Worm (Caenorhabditis elegans) whole organism, young adult: ENCODE data around the gene F10C2.5.

Experiments
- C06A6.2 ChIP-seq: fragments of 200-800 bp; sonication (Bioruptor generic); conservative IDR thresholded peaks from 2 replicates; pipeline ENCODE4 v1.3.6; 2022; ENCODE audit warnings: missing genetic modification characterization, missing compliant biosample characterization
- F22D6.2 ChIP-seq: sonication (generic microtip); optimal IDR thresholded peaks from 2 replicates; lab custom pipeline; 2016; ENCODE audit warnings: mild to moderate bottlenecking, missing genetic modification characterization, missing compliant biosample characterization
- F23B12.7 ChIP-seq: sonication (generic microtip); optimal IDR thresholded peaks from 2 replicates; lab custom pipeline; 2017; ENCODE audit warnings: missing genetic modification characterization, mild to moderate bottlenecking, missing compliant biosample characterization, antibody characterized with exemption, moderate library complexity; ENCODE audit not compliant: insufficient read depth
- F33H1.4 ChIP-seq: fragments of 200-800 bp; sonication (Bioruptor generic); IDR thresholded peaks from 2 replicates; pipeline ENCODE4 v1.3.6; 2022; ENCODE audit warnings: missing genetic modification reagents, missing genetic modification characterization, missing compliant biosample characterization
- F49E8.2 ChIP-seq: sonication (generic microtip); optimal IDR thresholded peaks from 3 replicates; lab custom pipeline; 2017; ENCODE audit warnings: missing genetic modification characterization, mild to moderate bottlenecking, missing compliant biosample characterization, antibody characterized with exemption, moderate library complexity; ENCODE audit not compliant: insufficient read depth
- F57A8.1 ChIP-seq: fragments of 200-800 bp; sonication (Bioruptor generic); optimal IDR thresholded peaks from 2 replicates; lab custom pipeline; 2018; ENCODE audit warnings: mild to moderate bottlenecking, missing genetic modification characterization, moderate library complexity, missing compliant biosample characterization
- Y53G8AR.9 ChIP-seq: fragments of 200-800 bp; sonication (Bioruptor generic); conservative IDR thresholded peaks from 2 replicates; pipeline ENCODE4 v1.3.6; 2022; ENCODE audit warnings: missing genetic modification reagents, missing genetic modification characterization, missing compliant biosample characterization
- Y56A3A.18 ChIP-seq: fragments of 200-800 bp; sonication (Bioruptor generic); IDR thresholded peaks from 2 replicates; pipeline ENCODE4 v1.3.6; 2022; ENCODE audit warnings: missing genetic modification reagents, missing genetic modification characterization, missing compliant biosample characterization
- Y79H2A.3 ChIP-seq: fragments of 200-800 bp; sonication (Bioruptor generic); conservative IDR thresholded peaks from 2 replicates; pipeline ENCODE4 v1.3.6; 2022; ENCODE audit warnings: missing genetic modification reagents, missing genetic modification characterization, missing compliant biosample characterization
- Y95B8A.8 ChIP-seq: fragments of 200-800 bp; sonication (Bioruptor generic); IDR thresholded peaks from 2 replicates; pipeline ENCODE4 v1.3.6; 2022; ENCODE audit warnings: missing genetic modification reagents, missing genetic modification characterization, missing compliant biosample characterization
- ZK185.1 ChIP-seq: sonication (generic microtip); optimal IDR thresholded peaks from 2 replicates; lab custom pipeline; 2016; ENCODE audit warnings: mild to moderate bottlenecking, missing genetic modification characterization, missing compliant biosample characterization; ENCODE audit not compliant: poor library complexity, severe bottlenecking
- ama-1 ChIP-seq, 3 experiments: fragments of 150-350 bp in 1 of 3; sonication (generic microtip) in 2 of 3; optimal IDR thresholded peaks; 2 replicates each; lab custom pipeline; 2014 to 2018; ENCODE audit warnings: missing biosample characterization in 2 of 3, missing genetic modification characterization in 2 of 3, missing genetic modification reagents in 2 of 3
- attf-3 ChIP-seq: fragments of 200-800 bp; sonication (Bioruptor generic); conservative IDR thresholded peaks from 2 replicates; pipeline ENCODE4 v1.3.6; 2022; ENCODE audit warnings: missing genetic modification reagents, missing genetic modification characterization, missing compliant biosample characterization
- attf-6 ChIP-seq: fragments of 200-800 bp; sonication (Bioruptor generic); IDR thresholded peaks from 2 replicates; pipeline ENCODE4 v1.3.6; 2022; ENCODE audit warnings: missing genetic modification reagents, missing genetic modification characterization, missing compliant biosample characterization
- ceh-40 ChIP-seq: fragments of 200-800 bp; sonication (Bioruptor generic); IDR thresholded peaks from 2 replicates; pipeline ENCODE4 v1.3.6; 2022; ENCODE audit warnings: missing genetic modification characterization, missing compliant biosample characterization
- efl-1 ChIP-seq: fragments of 150-350 bp; optimal IDR thresholded peaks from 2 replicates; lab custom pipeline; 2014; ENCODE audit warnings: missing biosample characterization, missing genetic modification reagents, missing genetic modification characterization
- egrh-3 ChIP-seq: fragments of 200-800 bp; sonication (Bioruptor generic); IDR thresholded peaks from 2 replicates; pipeline ENCODE4 v1.3.6; 2022; ENCODE audit warnings: missing genetic modification reagents, missing genetic modification characterization, missing compliant biosample characterization
- fkh-3 ChIP-seq: sonication (generic microtip); optimal IDR thresholded peaks from 2 replicates; lab custom pipeline; 2016; ENCODE audit warnings: mild to moderate bottlenecking, missing genetic modification characterization, missing compliant biosample characterization
- gei-17 ChIP-seq: fragments of 200-800 bp; sonication (Bioruptor generic); optimal IDR thresholded peaks from 2 replicates; lab custom pipeline; 2018; ENCODE audit warnings: mild to moderate bottlenecking, missing genetic modification characterization, missing compliant biosample characterization
- hlh-12 ChIP-seq: sonication (generic microtip); optimal IDR thresholded peaks from 2 replicates; lab custom pipeline; 2016; ENCODE audit warnings: missing genetic modification characterization, missing compliant biosample characterization
- hrde-1 ChIP-seq: sonication (generic microtip); optimal IDR thresholded peaks from 2 replicates; lab custom pipeline; 2016; ENCODE audit warnings: missing genetic modification characterization, mild to moderate bottlenecking, missing compliant biosample characterization, moderate library complexity, missing genotype, missing genetic modification reagents, borderline replicate concordance
- lag-1 ChIP-seq: fragments of 200-800 bp; sonication (Bioruptor generic); IDR thresholded peaks from 2 replicates; pipeline ENCODE4 v1.3.6; 2022; ENCODE audit warnings: missing genetic modification reagents, missing genetic modification characterization, missing compliant biosample characterization
- madf-6 ChIP-seq: fragments of 200-800 bp; sonication (Bioruptor generic); IDR thresholded peaks from 2 replicates; pipeline ENCODE4 v1.3.6; 2022; ENCODE audit warnings: missing genetic modification reagents, missing genetic modification characterization, missing compliant biosample characterization
- mcd-1 ChIP-seq: fragments of 200-800 bp; sonication (Bioruptor generic); IDR thresholded peaks from 2 replicates; pipeline ENCODE4 v1.3.6; 2022; ENCODE audit warnings: missing genetic modification reagents, missing genetic modification characterization, missing compliant biosample characterization
- nfya-1 ChIP-seq: sonication (generic microtip); optimal IDR thresholded peaks from 2 replicates; lab custom pipeline; 2017; ENCODE audit warnings: antibody characterized with exemption, missing compliant biosample characterization, missing genetic modification characterization, borderline replicate concordance; ENCODE audit not compliant: insufficient read depth
- nhr-179 ChIP-seq: sonication (generic microtip); optimal IDR thresholded peaks from 2 replicates; lab custom pipeline; 2016; ENCODE audit warnings: mild to moderate bottlenecking, missing genetic modification characterization, missing compliant biosample characterization
- rcor-1 ChIP-seq: fragments of 200-800 bp; sonication (Bioruptor generic); IDR thresholded peaks from 2 replicates; pipeline ENCODE4 v1.3.6; 2022; ENCODE audit warnings: missing genetic modification reagents, missing genetic modification characterization, missing compliant biosample characterization
- rec-8 ChIP-seq, 2 experiments: sonication (generic microtip); optimal IDR thresholded peaks; 2 replicates each; lab custom pipeline; 2016; ENCODE audit warnings: mild to moderate bottlenecking in 2 of 2, missing genetic modification characterization in 2 of 2, missing genetic modification reagents in 2 of 2, missing genotype in 2 of 2, missing biosample characterization in 1 of 2, missing compliant biosample characterization in 1 of 2, moderate library complexity in 1 of 2
- repo-1 ChIP-seq: sonication (generic microtip); optimal IDR thresholded peaks from 2 replicates; lab custom pipeline; 2017; ENCODE audit warnings: mild to moderate bottlenecking, missing genetic modification characterization, missing compliant biosample characterization
- sea-2 ChIP-seq: fragments of 200-800 bp; sonication (Bioruptor generic); IDR thresholded peaks from 2 replicates; pipeline ENCODE4 v1.3.6; 2022; ENCODE audit warnings: missing genetic modification characterization, missing compliant biosample characterization
- snpc-1.3 ChIP-seq: sonication (generic microtip); optimal IDR thresholded peaks from 2 replicates; lab custom pipeline; 2017; ENCODE audit warnings: missing genetic modification characterization, mild to moderate bottlenecking, missing compliant biosample characterization, antibody characterized with exemption, moderate library complexity, missing genotype, missing genetic modification reagents; ENCODE audit not compliant: insufficient read depth
- snpc-3.4 ChIP-seq: sonication (generic microtip); optimal IDR thresholded peaks from 2 replicates; lab custom pipeline; 2017; ENCODE audit warnings: missing genetic modification characterization, mild to moderate bottlenecking, missing compliant biosample characterization, antibody characterized with exemption, moderate library complexity, missing genotype, missing genetic modification reagents
- sptf-2 ChIP-seq: fragments of 200-800 bp; sonication (Bioruptor generic); optimal IDR thresholded peaks from 2 replicates; lab custom pipeline; 2018; ENCODE audit warnings: mild to moderate bottlenecking, missing genetic modification characterization, missing compliant biosample characterization
- tbx-9 ChIP-seq: sonication (generic microtip); optimal IDR thresholded peaks from 2 replicates; lab custom pipeline; 2016; ENCODE audit warnings: borderline replicate concordance, missing genetic modification characterization, inconsistent platforms, missing compliant biosample characterization
- unc-62 ChIP-seq: fragments of 150-350 bp; optimal IDR thresholded peaks from 2 replicates; lab custom pipeline; 2014; ENCODE audit warnings: missing biosample characterization, missing genetic modification reagents, missing genetic modification characterization
- zfh-2 ChIP-seq: fragments of 200-800 bp; sonication (Bioruptor generic); conservative IDR thresholded peaks from 2 replicates; pipeline ENCODE4 v1.3.6; 2022; ENCODE audit warnings: missing genetic modification reagents, missing genetic modification characterization, missing compliant biosample characterization
- ztf-18 ChIP-seq: sonication (generic microtip); optimal IDR thresholded peaks from 2 replicates; lab custom pipeline; 2016; ENCODE audit warnings: missing genotype, mild to moderate bottlenecking, missing genetic modification characterization, missing compliant biosample characterization

The F10C2.5 gene

DNA sequence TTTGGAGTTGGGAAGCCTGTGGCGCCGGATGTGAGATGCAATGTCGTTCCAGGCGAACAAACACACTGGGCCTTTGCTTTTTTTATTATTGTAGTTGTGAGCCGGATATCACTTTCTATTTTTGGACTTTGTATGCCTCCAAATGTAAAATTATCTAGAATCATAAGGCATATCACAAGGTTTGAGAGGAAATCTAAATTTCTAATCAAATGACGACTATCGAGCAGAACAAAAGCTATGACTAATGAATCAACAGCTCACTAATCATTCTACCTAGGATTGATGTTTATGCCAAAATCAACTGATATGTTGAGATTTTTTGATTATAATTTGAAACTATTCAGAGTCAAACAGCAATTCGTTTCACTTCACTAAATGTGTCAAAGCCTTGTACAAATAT lies 7.3 kb upstream of the F10C2.5 start:
- TF ChIP-seq efl-1 (GFP tag; lab: Kevin White, UChicago) (no peak), Y53G8AR.9 (GFP tag; lab: Robert Waterston, UW) (no peak), gei-17 (GFP tag; lab: Kevin White, UChicago) (no peak), C06A6.2 (GFP tag; lab: Robert Waterston, UW) (no peak), unc-62 (GFP tag; lab: Kevin White, UChicago) (no peak), nhr-179 (tag; lab: Kevin White, UChicago) (no peak), hrde-1 (no peak), F22D6.2 (tag; lab: Kevin White, UChicago) (no peak), Y79H2A.3 (no peak), F49E8.2 (no peak), tbx-9 (tag; lab: Kevin White, UChicago) (no peak), repo-1 (tag; lab: Kevin White, UChicago) (no peak), nfya-1 (tag; lab: Kevin White, UChicago) (no peak), hlh-12 (no peak), Y56A3A.18 (GFP tag; lab: Robert Waterston, UW) (no peak), lag-1 (GFP tag; lab: Robert Waterston, UW) (no peak), ztf-18 (tag; lab: Kevin White, UChicago) (no peak), madf-6 (GFP tag; lab: Robert Waterston, UW) (no peak), snpc-3.4 (no peak)
- TF ChIP-seq, all 124 proteins: peak for 0

DNA sequence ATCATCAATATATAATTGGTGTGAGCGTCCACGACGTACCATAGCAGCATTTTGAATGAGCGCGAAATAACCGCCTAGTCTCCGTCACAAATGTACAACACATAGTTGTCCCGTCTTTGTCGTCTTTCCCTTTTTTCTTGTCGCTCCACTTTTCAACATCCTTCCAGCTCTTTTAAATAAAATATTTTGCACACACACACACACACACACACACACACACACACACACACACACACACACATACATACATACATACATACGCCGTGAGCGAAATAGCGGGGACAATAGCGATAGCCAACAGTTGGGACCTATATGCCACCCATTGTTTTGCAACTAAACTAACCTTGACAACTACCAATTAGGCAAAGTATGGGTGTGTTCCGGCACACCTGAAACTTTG lies 6.9 kb upstream of the F10C2.5 start:
- TF ChIP-seq Y95B8A.8 (no peak), sea-2 (GFP tag; lab: Robert Waterston, UW) (no peak), F33H1.4 (GFP tag; lab: Robert Waterston, UW) (no peak), ceh-40 (GFP tag; lab: Robert Waterston, UW) (no peak), rcor-1 (GFP tag; lab: Robert Waterston, UW) (no peak), rec-8 (tag; optimal IDR thresholded peaks at IDR 0.05; lab: Kevin White, UChicago) (no peak), Y56A3A.18 (GFP tag; lab: Robert Waterston, UW) (no peak), C06A6.2 (GFP tag; lab: Robert Waterston, UW) (no peak), fkh-3 (tag; lab: Kevin White, UChicago) (no peak), ZK185.1 (tag; lab: Kevin White, UChicago) (no peak), attf-3 (no peak), F23B12.7 (tag; lab: Kevin White, UChicago) (no peak), zfh-2 (GFP tag; lab: Robert Waterston, UW) (no peak), unc-62 (GFP tag; lab: Kevin White, UChicago) (no peak), attf-6 (GFP tag; lab: Robert Waterston, UW) (no peak), F57A8.1 (GFP tag; lab: Kevin White, UChicago) (no peak)

ce11 chrV:12038783-12039182 lies 6.4 kb upstream of the F10C2.5 start:
- TF ChIP-seq ama-1 (optimal IDR thresholded peaks at IDR 0.05; lab: Kevin White, UChicago) = peak; percentile 57
- no peak for TF ChIP-seq ama-1 (GFP tag; optimal IDR thresholded peaks at IDR 0.05; lab: Kevin White, UChicago)
- no peak for TF ChIP-seq snpc-1.3
- TF ChIP-seq rcor-1 (GFP tag; lab: Robert Waterston, UW) = 0 out of 2 replicates have a peak, but pooled peaks have one; percentile 25
- TF ChIP-seq ztf-18 (tag; lab: Kevin White, UChicago) = peak; percentile 20
- TF ChIP-seq zfh-2 (GFP tag; lab: Robert Waterston, UW) = peak; percentile 95
- no peak for TF ChIP-seq F23B12.7 (tag; lab: Kevin White, UChicago)
- TF ChIP-seq sptf-2 = peak; percentile 60
- TF ChIP-seq egrh-3 (GFP tag; lab: Robert Waterston, UW) = peak; percentile 63; the same call in 1 of the 2 replicates
- peak; percentile 42 for TF ChIP-seq mcd-1 (GFP tag; lab: Robert Waterston, UW)
